Fruit fly (Drosophila melanogaster): Measurements from ENCODE around the gene Pcp.
A peak's percentile ranks its signal among the peaks of the same experiment; 100 is the strongest.

The Pcp gene

DNA sequence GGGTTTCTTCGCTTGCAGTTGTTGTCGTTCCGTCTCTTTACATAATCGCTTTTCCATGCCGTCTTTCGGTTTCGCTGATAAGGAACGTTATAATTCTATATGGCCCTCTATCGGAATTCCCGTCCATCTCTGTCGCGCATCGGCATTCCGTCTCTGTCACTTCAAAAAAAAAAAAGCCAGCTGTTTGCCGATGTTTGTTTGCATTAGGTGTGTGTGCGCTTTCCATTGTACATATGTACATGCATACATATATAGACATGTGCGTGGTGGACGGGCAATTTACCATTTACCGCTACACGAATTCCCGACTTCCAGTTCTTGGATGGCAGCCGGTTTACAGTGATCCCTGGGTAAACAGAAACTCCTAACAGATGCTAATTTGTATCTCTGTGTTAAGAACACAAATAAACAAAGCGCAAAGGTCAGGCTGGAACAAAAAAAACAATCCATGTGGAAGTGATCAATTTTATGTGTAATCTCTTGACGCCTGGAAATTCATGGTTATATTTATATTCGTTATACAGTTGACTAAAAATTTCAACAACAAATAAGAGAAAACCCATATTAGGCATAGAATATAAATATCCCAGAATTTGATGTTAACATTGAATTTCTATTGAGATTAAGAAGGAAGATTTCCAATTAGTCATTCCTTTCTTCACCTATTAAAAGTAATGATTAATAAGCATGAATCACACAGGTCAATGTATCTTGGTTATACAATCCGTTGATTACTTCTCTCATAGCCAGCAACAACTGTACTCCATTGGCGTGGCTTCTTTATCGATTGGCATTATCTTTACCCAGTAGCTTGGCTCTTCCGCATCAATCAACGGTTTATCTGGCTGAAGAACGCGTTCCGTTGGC, 21.8 kb downstream of the Pcp start (continued):
- TF ChIP-seq Hr39 (GFP tag; optimal IDR thresholded peaks at IDR 0.05) (peak; percentile 58), dac (GFP tag; optimal IDR thresholded peaks at IDR 0.05) (no peak), CG7368 (GFP tag; optimal IDR thresholded peaks at IDR 0.05) (no peak), Eip93F (GFP tag; optimal IDR thresholded peaks at IDR 0.05) (peak; percentile 22), CG8119 (GFP tag; IDR thresholded peaks at IDR 0.05) (no peak), spab (GFP tag; optimal IDR thresholded peaks at IDR 0.05) (no peak), Sox102F (GFP tag; optimal IDR thresholded peaks at IDR 0.05) (peak; percentile 53), CG31627 (GFP tag; optimal IDR thresholded peaks at IDR 0.05) (peak; percentile 50), Sox14 (GFP tag; optimal IDR thresholded peaks at IDR 0.05) (peak; percentile 49), CG3919 (GFP tag; optimal IDR thresholded peaks at IDR 0.05) (peak; percentile 24), CG10669 (GFP tag; optimal IDR thresholded peaks at IDR 0.05) (peak; percentile 29), dsx (GFP tag; optimal IDR thresholded peaks at IDR 0.05; ENCODE audit: poor library complexity, severe bottlenecking) (no peak), CG8632 (GFP tag; optimal IDR thresholded peaks at IDR 0.05) (peak; percentile 28), Lpt (GFP tag; optimal IDR thresholded peaks at IDR 0.05) (no peak), Gug (GFP tag; IDR thresholded peaks at IDR 0.05) (no peak), salr (GFP tag; optimal IDR thresholded peaks at IDR 0.05) (peak in 1 of 2 experiments; percentile 37), lz (GFP tag; optimal IDR thresholded peaks at IDR 0.05) (peak; percentile 55), CG10631 (GFP tag; optimal IDR thresholded peaks at IDR 0.05) (peak; percentile 29)

DNA sequence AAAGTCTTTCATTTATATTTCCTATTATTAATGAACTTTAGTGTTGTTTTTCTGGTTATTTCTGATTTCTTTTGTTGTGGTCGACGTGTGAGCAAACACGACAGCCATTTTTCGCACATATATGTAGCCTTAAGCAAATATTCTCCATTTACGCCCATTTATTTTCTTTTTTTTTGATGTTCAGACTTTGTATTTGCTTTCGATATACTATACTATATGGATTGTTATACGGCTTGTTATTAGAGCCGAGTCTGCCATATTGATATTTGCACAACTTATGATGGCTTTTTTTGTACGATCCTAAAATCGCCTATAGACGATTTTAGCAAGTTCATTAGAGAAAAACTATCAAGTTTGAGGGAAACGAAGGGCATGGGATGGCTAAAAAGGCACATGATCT, 26.2 kb downstream of the Pcp start:
- TF ChIP-seq eg (GFP tag; IDR thresholded peaks at IDR 0.05) (no peak), fkh (GFP tag; optimal IDR thresholded peaks at IDR 0.05) (peak; percentile 55)

DNA sequence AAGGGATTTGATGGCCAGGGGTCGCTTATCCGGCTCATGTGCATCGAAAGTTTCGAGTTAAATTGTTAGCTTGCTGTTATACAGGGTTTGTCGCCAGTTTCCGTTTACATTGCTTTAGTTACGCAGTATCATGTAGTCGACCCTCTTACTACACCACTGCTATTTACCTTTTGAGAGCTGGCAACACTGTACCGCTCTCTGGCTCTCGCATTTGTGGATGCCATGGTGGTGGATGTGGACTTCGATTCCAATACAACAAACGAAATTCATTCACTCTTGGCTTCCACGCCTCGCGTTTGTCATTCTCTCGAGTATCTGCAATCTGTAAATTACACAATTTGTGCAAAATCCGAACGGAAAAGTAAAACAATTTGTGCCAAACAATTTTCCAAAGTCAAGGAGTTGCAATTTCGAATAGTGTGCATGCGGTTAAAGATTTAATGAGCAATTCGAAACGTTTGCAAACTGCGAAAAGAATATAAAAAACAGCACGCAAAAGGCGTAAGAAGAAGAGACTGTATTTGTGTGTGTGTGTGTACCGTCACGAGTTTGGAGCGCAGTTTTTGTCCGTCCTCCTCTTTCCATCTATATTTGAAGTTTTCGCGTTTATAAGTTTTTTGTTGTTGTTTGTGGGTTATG, 27.6 kb downstream of the Pcp start:
- peak; percentile 16 for TF ChIP-seq CG3919 (GFP tag; optimal IDR thresholded peaks at IDR 0.05)
- TF ChIP-seq CG6792 (GFP tag; optimal IDR thresholded peaks at IDR 0.05), result peak; percentile 5
- peak; percentile 30; the same call in 1 of the 3 replicates for TF ChIP-seq eg (GFP tag; IDR thresholded peaks at IDR 0.05)
- peak; percentile 51 for TF ChIP-seq Sox102F (GFP tag; optimal IDR thresholded peaks at IDR 0.05)
- TF ChIP-seq ss (GFP tag; optimal IDR thresholded peaks at IDR 0.05), result peak; percentile 42 to 68
- TF ChIP-seq Sox14 (GFP tag; optimal IDR thresholded peaks at IDR 0.05), result peak; percentile 26
- TF ChIP-seq Eip78C (GFP tag), result peak; percentile 85
- TF ChIP-seq CG15336 (GFP tag; IDR thresholded peaks at IDR 0.05), result peak; percentile 45; the same call in 1 of the 2 replicates
- TF ChIP-seq vri (GFP tag; optimal IDR thresholded peaks at IDR 0.05), result peak; percentile 85
- TF ChIP-seq CG9139 (GFP tag; optimal IDR thresholded peaks at IDR 0.05), result peak; percentile 66
- peak; percentile 20 for TF ChIP-seq CG10669 (GFP tag; optimal IDR thresholded peaks at IDR 0.05)
- TF ChIP-seq Eip93F (GFP tag; optimal IDR thresholded peaks at IDR 0.05), result peak; percentile 21
- TF ChIP-seq Hr39 (GFP tag; optimal IDR thresholded peaks at IDR 0.05), result peak; percentile 19
- no peak for TF ChIP-seq net (GFP tag; optimal IDR thresholded peaks at IDR 0.05)
- peak; percentile 20 for TF ChIP-seq lz (GFP tag; optimal IDR thresholded peaks at IDR 0.05)
- TF ChIP-seq Hr4 (GFP tag; optimal IDR thresholded peaks at IDR 0.05), result peak; percentile 18
- peak; percentile 85 for TF ChIP-seq CG6854 (GFP tag; optimal IDR thresholded peaks at IDR 0.05)
- peak; percentile 69 for TF ChIP-seq CG16779 (tag; optimal IDR thresholded peaks at IDR 0.05)
- no peak for TF ChIP-seq pdm3 (GFP tag; optimal IDR thresholded peaks at IDR 0.05)
- no peak for TF ChIP-seq CG11902 (GFP tag; optimal IDR thresholded peaks at IDR 0.05)
- peak; percentile 15 for TF ChIP-seq esn (GFP tag; optimal IDR thresholded peaks at IDR 0.05)
- TF ChIP-seq salr (GFP tag; optimal IDR thresholded peaks at IDR 0.05), result peak in 1 of 2 experiments; percentile 13
- no peak for TF ChIP-seq fd85E (GFP tag; optimal IDR thresholded peaks at IDR 0.05)
- TF ChIP-seq Lpt (GFP tag; optimal IDR thresholded peaks at IDR 0.05), result peak; percentile 9
- peak; percentile 37; the same call in 1 of the 3 replicates for TF ChIP-seq CG6163 (GFP tag; IDR thresholded peaks at IDR 0.05)
- no peak for TF ChIP-seq Sox15 (GFP tag; optimal IDR thresholded peaks at IDR 0.05)
- no peak for TF ChIP-seq achi (GFP tag; optimal IDR thresholded peaks at IDR 0.05)
- no peak for TF ChIP-seq CG34406 (GFP tag; optimal IDR thresholded peaks at IDR 0.05)
- TF ChIP-seq CG31627 (GFP tag; optimal IDR thresholded peaks at IDR 0.05), result peak; percentile 5
- no peak for TF ChIP-seq CG7368 (GFP tag; optimal IDR thresholded peaks at IDR 0.05)
- TF ChIP-seq CG8632 (GFP tag; optimal IDR thresholded peaks at IDR 0.05), result no peak
- TF ChIP-seq CG1621 (tag; optimal IDR thresholded peaks at IDR 0.05), result peak; percentile 30
- TF ChIP-seq Ets96B (tag; optimal IDR thresholded peaks at IDR 0.05), result no peak
- peak; percentile 46 for TF ChIP-seq dsx (GFP tag; optimal IDR thresholded peaks at IDR 0.05; ENCODE audit: poor library complexity, severe bottlenecking)
- TF ChIP-seq CG6276 (GFP tag; optimal IDR thresholded peaks at IDR 0.05), result no peak
- peak; percentile 41; the same call in 1 of the 3 replicates for TF ChIP-seq CG8119 (GFP tag; IDR thresholded peaks at IDR 0.05)
- no peak for TF ChIP-seq cyc (GFP tag; optimal IDR thresholded peaks at IDR 0.05)
- TF ChIP-seq fkh (GFP tag; optimal IDR thresholded peaks at IDR 0.05), result peak; percentile 94
